Fruit fly (Drosophila melanogaster) whole organism, prepupa: ENCODE measurements around the gene CG14194.

Experiments used
- Blimp-1 ChIP-seq: fragments of 200-800 bp; sonication (Bioruptor generic); optimal IDR thresholded peaks from 3 replicates; lab custom pipeline; 2017; ENCODE audit warnings: missing biosample characterization, missing genetic modification characterization, mild to moderate bottlenecking, moderate library complexity, missing genetic modification reagents
- CG10669 ChIP-seq: fragments of 200-800 bp; sonication (Bioruptor generic); optimal IDR thresholded peaks from 3 replicates; lab custom pipeline; 2018; ENCODE audit warnings: missing biosample characterization, mild to moderate bottlenecking, missing genetic modification characterization, moderate library complexity
- CG11294 ChIP-seq: fragments of 200-800 bp; sonication (Bioruptor generic); IDR thresholded peaks from 2 replicates; pipeline ENCODE4 v1.3.6; 2022; ENCODE audit warnings: missing biosample characterization, missing genetic modification characterization
- CG11902 ChIP-seq: fragments of 200-800 bp; sonication (Bioruptor generic); optimal IDR thresholded peaks from 3 replicates; lab custom pipeline; 2016; ENCODE audit warnings: missing biosample characterization, missing genetic modification characterization
- CG15336 ChIP-seq: fragments of 200-800 bp; sonication (Bioruptor generic); IDR thresholded peaks from 2 replicates; pipeline ENCODE4 v1.3.6; 2022; ENCODE audit warnings: missing biosample characterization, missing genetic modification characterization
- CG1621 ChIP-seq: fragments of 200-800 bp; sonication (Bioruptor generic); optimal IDR thresholded peaks from 3 replicates; lab custom pipeline; 2018; ENCODE audit warnings: missing biosample characterization, mild to moderate bottlenecking, missing genetic modification characterization
- CG32006 ChIP-seq: fragments of 200-800 bp; sonication (Bioruptor generic); optimal IDR thresholded peaks from 3 replicates; lab custom pipeline; 2017; ENCODE audit warnings: missing biosample characterization, mild to moderate bottlenecking, missing genetic modification characterization
- CG3919 ChIP-seq: fragments of 200-800 bp; sonication (Bioruptor generic); optimal IDR thresholded peaks from 3 replicates; lab custom pipeline; 2016; ENCODE audit warnings: missing biosample characterization, missing genetic modification characterization
- CG6163 ChIP-seq: fragments of 200-800 bp; sonication (Bioruptor generic); IDR thresholded peaks from 3 replicates; pipeline ENCODE4 v1.3.6; 2022; ENCODE audit warnings: missing biosample characterization, missing genetic modification characterization
- CG6276 ChIP-seq: fragments of 200-800 bp; sonication (Bioruptor generic); optimal IDR thresholded peaks from 2 replicates; lab custom pipeline; 2017; ENCODE audit warnings: missing biosample characterization, mild to moderate bottlenecking, missing genetic modification characterization
- CG6792 ChIP-seq: fragments of 200-800 bp; sonication (Bioruptor generic); optimal IDR thresholded peaks from 3 replicates; lab custom pipeline; 2016; ENCODE audit warnings: missing biosample characterization, missing genetic modification characterization
- CG6808 ChIP-seq: fragments of 200-800 bp; sonication (Bioruptor generic); optimal IDR thresholded peaks from 3 replicates; lab custom pipeline; 2017; ENCODE audit warnings: missing biosample characterization, missing genetic modification characterization, mild to moderate bottlenecking, moderate library complexity, missing genetic modification reagents
- CG6854 ChIP-seq: fragments of 200-800 bp; sonication (Bioruptor generic); optimal IDR thresholded peaks from 2 replicates; lab custom pipeline; 2017; ENCODE audit warnings: missing biosample characterization, mild to moderate bottlenecking, missing genetic modification characterization
- CG7368 ChIP-seq: fragments of 200-800 bp; sonication (Bioruptor generic); optimal IDR thresholded peaks from 3 replicates; lab custom pipeline; 2016; ENCODE audit warnings: missing biosample characterization, missing genetic modification characterization
- CG8119 ChIP-seq: fragments of 200-800 bp; sonication (Bioruptor generic); IDR thresholded peaks from 3 replicates; pipeline ENCODE4 v1.3.6; 2022; ENCODE audit warnings: missing biosample characterization, missing genetic modification characterization
- CG8319 ChIP-seq: fragments of 200-800 bp; sonication (Bioruptor generic); optimal IDR thresholded peaks from 3 replicates; lab custom pipeline; 2016; ENCODE audit warnings: missing biosample characterization, missing genetic modification characterization
- CG8632 ChIP-seq: fragments of 200-800 bp; sonication (Bioruptor generic); optimal IDR thresholded peaks from 3 replicates; lab custom pipeline; 2016; ENCODE audit warnings: missing biosample characterization, missing genetic modification characterization
- CG9139 ChIP-seq: fragments of 200-800 bp; sonication (Bioruptor generic); optimal IDR thresholded peaks from 3 replicates; lab custom pipeline; 2017; ENCODE audit warnings: missing biosample characterization, mild to moderate bottlenecking, missing genetic modification characterization
- Eip75B ChIP-seq: fragments of 200-800 bp; sonication (Bioruptor generic); optimal IDR thresholded peaks from 3 replicates; lab custom pipeline; 2016; ENCODE audit warnings: missing biosample characterization, missing genetic modification characterization
- Eip78C ChIP-seq: fragments of 200-800 bp; sonication (Bioruptor generic); peaks from one replicate; lab custom pipeline; 2016; ENCODE audit warnings: missing biosample characterization, missing genetic modification characterization
- Eip93F ChIP-seq: fragments of 200-800 bp; sonication (Bioruptor generic); optimal IDR thresholded peaks from 2 replicates; lab custom pipeline; 2016; ENCODE audit warnings: missing biosample characterization, mild to moderate bottlenecking, missing genetic modification characterization
- Hr4 ChIP-seq: fragments of 200-800 bp; sonication (Bioruptor generic); optimal IDR thresholded peaks from 3 replicates; lab custom pipeline; 2016; ENCODE audit warnings: missing biosample characterization, missing genetic modification characterization
- Lpt ChIP-seq: fragments of 200-800 bp; sonication (Bioruptor generic); optimal IDR thresholded peaks from 3 replicates; lab custom pipeline; 2016; ENCODE audit warnings: missing biosample characterization, missing genetic modification characterization
- Met ChIP-seq: fragments of 200-800 bp; sonication (Bioruptor generic); optimal IDR thresholded peaks from 3 replicates; lab custom pipeline; 2016; ENCODE audit warnings: missing biosample characterization, missing genetic modification characterization
- Smox ChIP-seq: fragments of 200-800 bp; sonication (Bioruptor generic); optimal IDR thresholded peaks from 3 replicates; lab custom pipeline; 2016; ENCODE audit warnings: missing biosample characterization, missing genetic modification characterization
- Sox102F ChIP-seq: fragments of 200-800 bp; sonication (Bioruptor generic); optimal IDR thresholded peaks from 2 replicates; lab custom pipeline; 2016; ENCODE audit warnings: missing biosample characterization, mild to moderate bottlenecking, missing genetic modification characterization
- Sox14 ChIP-seq: fragments of 200-800 bp; sonication (Bioruptor generic); optimal IDR thresholded peaks from 3 replicates; lab custom pipeline; 2016; ENCODE audit warnings: missing biosample characterization, missing genetic modification characterization
- Sox15 ChIP-seq: fragments of 200-800 bp; sonication (Bioruptor generic); optimal IDR thresholded peaks from 3 replicates; lab custom pipeline; 2016; ENCODE audit warnings: missing biosample characterization, missing genetic modification characterization
- cyc ChIP-seq: fragments of 200-800 bp; sonication (Bioruptor generic); optimal IDR thresholded peaks from 3 replicates; lab custom pipeline; 2016; ENCODE audit warnings: missing biosample characterization, missing genetic modification characterization
- dsx ChIP-seq: fragments of 200-800 bp; optimal IDR thresholded peaks from 3 replicates; lab custom pipeline; 2019; ENCODE audit warnings: missing biosample characterization, mild to moderate bottlenecking, missing genetic modification characterization, moderate library complexity; ENCODE audit not compliant: poor library complexity, severe bottlenecking
- eg ChIP-seq: fragments of 200-800 bp; sonication (Bioruptor generic); IDR thresholded peaks from 3 replicates; pipeline ENCODE4 v1.3.6; 2022; ENCODE audit warnings: missing biosample characterization, missing genetic modification characterization
- fkh ChIP-seq: fragments of 200-800 bp; sonication (Bioruptor generic); optimal IDR thresholded peaks from 3 replicates; lab custom pipeline; 2017; ENCODE audit warnings: missing biosample characterization, mild to moderate bottlenecking, missing genetic modification characterization, moderate library complexity
- net ChIP-seq: fragments of 200-800 bp; sonication (Bioruptor generic); optimal IDR thresholded peaks from 3 replicates; lab custom pipeline; 2016; ENCODE audit warnings: missing biosample characterization, missing genetic modification characterization
- pdm3 ChIP-seq: fragments of 200-800 bp; sonication (Bioruptor generic); optimal IDR thresholded peaks from 3 replicates; lab custom pipeline; 2016; ENCODE audit warnings: missing biosample characterization, missing genetic modification characterization
- ss ChIP-seq, 2 experiments: fragments of 200-800 bp; sonication (Bioruptor generic); optimal IDR thresholded peaks; 2 replicates in 1 of 2; 3 replicates in 1 of 2; lab custom pipeline; 2017 to 2018; ENCODE audit warnings: mild to moderate bottlenecking in 2 of 2, missing biosample characterization in 2 of 2, missing genetic modification characterization in 2 of 2, moderate library complexity in 1 of 2
- svp ChIP-seq: fragments of 200-800 bp; sonication (Bioruptor generic); peaks from one replicate; lab custom pipeline; 2016; ENCODE audit warnings: missing biosample characterization, missing genetic modification characterization
- topi ChIP-seq: fragments of 200-800 bp; sonication (Bioruptor generic); optimal IDR thresholded peaks from 3 replicates; lab custom pipeline; 2016; ENCODE audit warnings: missing biosample characterization, missing genetic modification characterization
- vri ChIP-seq: fragments of 200-800 bp; sonication (Bioruptor generic); optimal IDR thresholded peaks from 3 replicates; lab custom pipeline; 2016; ENCODE audit warnings: missing biosample characterization, mild to moderate bottlenecking, missing genetic modification characterization

The CG14194 gene

DNA sequence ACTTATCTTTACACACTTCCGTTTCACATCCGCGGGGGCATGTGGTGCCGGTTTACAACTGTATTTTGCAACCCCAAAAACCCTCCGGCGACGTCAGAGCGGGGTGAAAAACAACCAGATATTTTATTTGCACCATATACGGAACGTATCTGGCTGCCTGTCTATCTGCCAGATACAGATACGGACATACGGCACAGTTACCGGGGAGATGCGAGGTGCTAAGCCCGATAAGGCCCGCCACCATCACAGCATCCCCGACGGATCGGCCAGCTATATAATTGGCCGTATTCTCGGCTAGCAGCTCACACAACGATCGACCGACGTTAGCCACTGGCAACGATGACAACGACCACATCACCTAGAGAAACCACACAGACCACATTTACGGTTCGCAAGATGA, 19.6 kb downstream of the CG14194 start, which contains the start of gene Mur18B:
Mur18B (plus strand) TSS at position 301 of the 400 bp plus-strand sequence.
- TF ChIP-seq pdm3 (GFP tag; lab: Kevin White, UChicago): no peak
- no peak for TF ChIP-seq Eip93F
- no peak for TF ChIP-seq CG10669
- no peak for TF ChIP-seq dsx (GFP tag; lab: Kevin White, UChicago)
- no peak for TF ChIP-seq CG6854
- no peak for TF ChIP-seq ss (GFP tag; optimal IDR thresholded peaks at IDR 0.05; lab: Kevin White, UChicago)

DNA sequence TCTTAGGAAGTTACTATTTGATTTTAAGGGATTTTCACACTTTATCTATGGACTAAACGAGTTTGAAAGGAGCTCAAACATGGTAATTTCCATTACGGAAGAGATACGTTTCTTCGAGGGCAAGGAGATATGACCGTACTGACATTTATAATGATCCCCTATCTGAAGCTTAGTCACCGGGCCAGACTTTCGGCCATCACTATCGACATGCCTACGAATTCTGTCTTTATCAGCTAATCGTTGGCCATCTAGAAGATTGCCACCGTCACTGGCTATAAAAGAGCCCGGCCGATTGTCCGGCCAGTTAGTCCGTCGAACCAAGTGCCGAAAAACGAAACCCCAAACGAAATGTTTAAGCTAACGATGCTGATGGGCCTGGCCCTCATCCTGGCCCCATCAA, 21.9 kb downstream of the CG14194 start, which contains the start of gene Muc18B:
Muc18B (plus strand) TSS at position 301 of the 400 bp plus-strand sequence.
- TF ChIP-seq CG7368 (GFP tag; lab: Kevin White, UChicago): no peak
- no peak for TF ChIP-seq Hr4 (GFP tag; lab: Kevin White, UChicago)
- no peak for TF ChIP-seq Eip75B (GFP tag; lab: Kevin White, UChicago)
- no peak for TF ChIP-seq Blimp-1 (GFP tag; lab: Kevin White, UChicago)
- TF ChIP-seq Sox15 (GFP tag; lab: Kevin White, UChicago): no peak

- no peak for TF ChIP-seq Blimp-1 (GFP tag; lab: Kevin White, UChicago)
- no peak for TF ChIP-seq CG8319
- TF ChIP-seq CG6808 (GFP tag; lab: Kevin White, UChicago): no peak
- TF ChIP-seq CG10669: no peak
- TF ChIP-seq Sox14 (GFP tag; lab: Kevin White, UChicago): no peak
- no peak for TF ChIP-seq cyc (GFP tag; lab: Kevin White, UChicago)
- no peak for TF ChIP-seq Lpt (GFP tag; lab: Kevin White, UChicago)
- no peak for TF ChIP-seq vri
- TF ChIP-seq net (GFP tag; lab: Kevin White, UChicago): no peak
- TF ChIP-seq CG15336 (GFP tag; lab: Robert Waterston, UW): no peak
- no peak for TF ChIP-seq Hr4 (GFP tag; lab: Kevin White, UChicago)
- TF ChIP-seq, all 60 proteins: peak for 0
Observed at dm6 chrX:19216671-19217070, 23.3 kb downstream of the CG14194 start.

DNA sequence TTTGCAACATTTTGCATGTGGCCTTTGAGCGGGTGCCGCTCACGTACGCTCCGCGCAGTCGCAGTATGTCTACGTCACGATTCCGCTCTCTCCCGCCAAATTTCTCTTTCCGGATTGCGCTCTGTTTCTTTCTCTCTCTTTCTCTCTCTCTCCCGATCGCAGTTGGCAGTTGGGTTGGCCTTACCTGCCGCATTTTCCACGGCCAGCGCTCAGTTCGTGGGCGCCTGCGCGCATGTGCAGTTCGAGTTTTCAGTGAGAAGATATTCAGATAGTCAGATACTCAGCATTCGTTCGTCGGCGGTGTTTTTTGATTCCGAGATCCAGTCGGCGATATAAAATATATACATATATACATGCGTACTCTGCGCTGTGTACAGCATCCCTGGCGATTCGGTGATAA, 27.1 kb downstream of the CG14194 start, which contains the start of gene CG7884:
CG7884 (plus strand) TSS at position 208 of the 400 bp plus-strand sequence.
- TF ChIP-seq fkh (GFP tag; lab: Kevin White, UChicago) (no peak), CG1621 (tag; lab: Kevin White, UChicago) (peak; percentile 67), CG8119 (GFP tag; lab: Robert Waterston, UW) (peak; percentile 48; the same call in 1 of the 3 replicates), CG11294 (GFP tag; lab: Robert Waterston, UW) (no peak), Eip93F (no peak), CG11902 (GFP tag; lab: Kevin White, UChicago) (no peak), Hr4 (GFP tag; lab: Kevin White, UChicago) (no peak), Eip78C (peak; percentile 21), ss (GFP tag; optimal IDR thresholded peaks at IDR 0.05; lab: Kevin White, UChicago) (peak; percentile 14 to 46), CG6808 (GFP tag; lab: Kevin White, UChicago) (no peak), Met (GFP tag; lab: Kevin White, UChicago) (peak; percentile 20), CG6163 (peak; percentile 51; the same call in 1 of the 3 replicates), CG6276 (GFP tag; lab: Kevin White, UChicago) (no peak), CG6792 (GFP tag; lab: Kevin White, UChicago) (no peak), Sox15 (GFP tag; lab: Kevin White, UChicago) (no peak), Smox (GFP tag; lab: Kevin White, UChicago) (no peak), CG3919 (GFP tag; lab: Kevin White, UChicago) (peak; percentile 7), cyc (GFP tag; lab: Kevin White, UChicago) (no peak), Eip75B (GFP tag; lab: Kevin White, UChicago) (no peak), dsx (GFP tag; lab: Kevin White, UChicago) (peak; percentile 48), vri (no peak), CG8632 (GFP tag; lab: Kevin White, UChicago) (no peak), CG6854 (peak; percentile 59), CG9139 (peak; percentile 31), eg (peak; percentile 24; the same call in 1 of the 3 replicates), CG32006 (GFP tag; lab: Kevin White, UChicago) (no peak), CG15336 (GFP tag; lab: Robert Waterston, UW) (peak; percentile 41; the same call in 1 of the 2 replicates), topi (GFP tag; lab: Kevin White, UChicago) (no peak), Sox102F (GFP tag; lab: Kevin White, UChicago) (peak; percentile 34), svp (GFP tag; lab: Kevin White, UChicago) (no peak), net (GFP tag; lab: Kevin White, UChicago) (peak; percentile 12)
